Comparison of ENCODE assay signal across 5 worm cellular contexts in the genomic region with DNA sequence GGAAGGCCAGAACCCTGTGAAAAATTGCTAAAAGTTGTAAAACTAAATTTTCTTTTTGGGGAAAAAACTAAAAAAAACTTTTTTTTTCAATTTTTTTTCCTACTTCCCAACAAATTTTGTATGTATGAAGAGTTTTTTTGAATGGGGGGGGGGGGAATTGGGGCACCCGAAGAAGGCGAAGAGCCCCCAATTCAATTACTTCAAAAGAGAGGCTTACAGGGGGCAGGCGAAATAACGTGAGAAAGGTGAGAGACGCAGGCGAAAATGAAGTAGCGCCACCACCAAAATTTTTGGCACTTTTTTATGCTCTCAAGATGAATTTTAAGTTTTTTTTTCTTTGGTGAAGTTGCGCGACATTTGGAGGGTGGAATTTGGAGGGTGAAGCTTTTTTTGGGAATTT.
TF ChIP-seq lines count a peak whose summit lies in the region.

No protein-coding gene starts in this region.

TF ChIP-seq in whole organism, L4 larva, 104 proteins besides CTCF, POLR2A, EP300 and RAD21:
- TF ChIP-seq daf-8 (GFP tag; IDR thresholded peaks at IDR 0.05; lab: Robert Waterston, UW) (no peak), ctbp-1 (GFP tag; IDR thresholded peaks at IDR 0.05; lab: Robert Waterston, UW) (0 out of 2 replicates have a peak, but pooled peaks have one; percentile 20)

TF ChIP-seq in whole organism, late embryonic, 69 proteins besides CTCF, POLR2A, EP300 and RAD21:
- no peak for TF ChIP-seq sox-4 (tag; optimal IDR thresholded peaks at IDR 0.05; lab: Kevin White, UChicago)
- TF ChIP-seq unc-42 (tag; optimal IDR thresholded peaks at IDR 0.05; lab: Kevin White, UChicago) = peak; percentile 78
TF ChIP-seq in whole organism, late embryonic: peak in this region for 1.

TF ChIP-seq in whole organism, midembryonic, 9 proteins besides CTCF, POLR2A, EP300 and RAD21:
- no peak for TF ChIP-seq cog-1 (tag; optimal IDR thresholded peaks at IDR 0.05; lab: Kevin White, UChicago)
- TF ChIP-seq ztf-23 (GFP tag; IDR thresholded peaks at IDR 0.05; lab: Robert Waterston, UW) = 0 out of 2 replicates have a peak, but pooled peaks have one; percentile 17
- TF ChIP-seq flt-1 (GFP tag; IDR thresholded peaks at IDR 0.05; lab: Robert Waterston, UW) = no peak

TF ChIP-seq in whole organism, mixed stage, embryonic, 35 proteins besides CTCF, POLR2A, EP300 and RAD21:
- no peak for TF ChIP-seq cnd-1 (tag; optimal IDR thresholded peaks at IDR 0.05; lab: Kevin White, UChicago)
- TF ChIP-seq ces-1 (GFP tag; optimal IDR thresholded peaks at IDR 0.05; lab: Kevin White, UChicago) = peak; percentile 82
- no peak for TF ChIP-seq nhr-12 (tag; optimal IDR thresholded peaks at IDR 0.05; lab: Kevin White, UChicago)
- no peak for TF ChIP-seq lin-32 (GFP tag; optimal IDR thresholded peaks at IDR 0.05; lab: Kevin White, UChicago)
- TF ChIP-seq lin-13 (tag; optimal IDR thresholded peaks at IDR 0.05; lab: Kevin White, UChicago) = no peak
- TF ChIP-seq elt-1 (tag; optimal IDR thresholded peaks at IDR 0.05; lab: Kevin White, UChicago; ENCODE audit: borderline replicate concordance, insufficient read depth) = no peak
- TF ChIP-seq unc-39 (tag; optimal IDR thresholded peaks at IDR 0.05; lab: Kevin White, UChicago) = no peak

TF ChIP-seq in whole organism, young adult, 124 proteins besides CTCF, POLR2A, EP300 and RAD21:
- no peak for TF ChIP-seq B0035.1 (tag; optimal IDR thresholded peaks at IDR 0.05; lab: Kevin White, UChicago)
- TF ChIP-seq athp-1 (tag; optimal IDR thresholded peaks at IDR 0.05; lab: Kevin White, UChicago) = peak; percentile 6
